Fruit fly (Drosophila melanogaster) whole organism, embryonic: ENCODE data around the gene eIF3h.
A peak's percentile ranks its signal among the peaks of the same experiment; 100 is the strongest.

Experiments used
- Atf-2 ChIP-seq: fragments of 200-800 bp; sonication (Bioruptor generic); optimal IDR thresholded peaks from 2 replicates; lab custom pipeline; 2016; ENCODE audit warnings: missing biosample characterization, missing genetic modification characterization
- Bteb2 ChIP-seq: fragments of 200-800 bp; sonication (Bioruptor generic); optimal IDR thresholded peaks from 2 replicates; lab custom pipeline; 2016; ENCODE audit warnings: missing biosample characterization, missing genetic modification characterization
- CG10431 ChIP-seq: fragments of 200-800 bp; sonication (Bioruptor generic); optimal IDR thresholded peaks from 3 replicates; lab custom pipeline; 2018; ENCODE audit warnings: missing biosample characterization, mild to moderate bottlenecking, missing genetic modification characterization
- CG11093 ChIP-seq: fragments of 200-800 bp; sonication (Bioruptor generic); IDR thresholded peaks from 3 replicates; pipeline ENCODE4 v1.3.6; 2022; ENCODE audit warnings: missing biosample characterization, missing genetic modification characterization
- CG12659 ChIP-seq: fragments of 200-800 bp; sonication (Bioruptor generic); optimal IDR thresholded peaks from 3 replicates; lab custom pipeline; 2017; ENCODE audit warnings: mild to moderate bottlenecking, missing biosample characterization, missing genetic modification reagents, missing genetic modification characterization
- CG13123 ChIP-seq: fragments of 200-800 bp; sonication (Bioruptor generic); optimal IDR thresholded peaks from 2 replicates; lab custom pipeline; 2016; ENCODE audit warnings: missing biosample characterization, missing genetic modification characterization
- CG14667 ChIP-seq: fragments of 200-800 bp; sonication (Bioruptor generic); IDR thresholded peaks from 2 replicates; pipeline ENCODE4 v1.3.6; 2022; ENCODE audit warnings: missing biosample characterization, missing genetic modification characterization
- CG15696 ChIP-seq: fragments of 200-800 bp; sonication (Bioruptor generic); optimal IDR thresholded peaks from 2 replicates; lab custom pipeline; 2019; ENCODE audit warnings: missing biosample characterization, mild to moderate bottlenecking, missing genetic modification characterization, moderate library complexity
- CG16813 ChIP-seq: fragments of 200-800 bp; sonication (Bioruptor generic); IDR thresholded peaks from 3 replicates; pipeline ENCODE4 v1.3.6; 2022; ENCODE audit warnings: missing biosample characterization, missing genetic modification characterization; ENCODE audit not compliant: partially characterized antibody
- CG2116 ChIP-seq: fragments of 200-800 bp; sonication (Bioruptor generic); optimal IDR thresholded peaks from 3 replicates; lab custom pipeline; 2018; ENCODE audit warnings: missing biosample characterization, mild to moderate bottlenecking, missing genetic modification characterization
- CG31388 ChIP-seq: fragments of 200-800 bp; sonication (Bioruptor generic); optimal IDR thresholded peaks from 2 replicates; lab custom pipeline; 2016; ENCODE audit warnings: missing biosample characterization, missing genetic modification characterization
- CG32772 ChIP-seq: fragments of 200-800 bp; sonication (Bioruptor generic); IDR thresholded peaks from 2 replicates; pipeline ENCODE4 v1.3.6; 2022; ENCODE audit warnings: missing biosample characterization, missing genetic modification characterization
- CG3281 ChIP-seq: fragments of 200-800 bp; sonication (Bioruptor generic); optimal IDR thresholded peaks from 3 replicates; lab custom pipeline; 2017; ENCODE audit warnings: missing biosample characterization, mild to moderate bottlenecking, missing genetic modification characterization
- CG33557 ChIP-seq: fragments of 200-800 bp; sonication (Bioruptor generic); optimal IDR thresholded peaks from 2 replicates; lab custom pipeline; 2019; ENCODE audit warnings: missing biosample characterization, mild to moderate bottlenecking, missing genetic modification characterization, moderate library complexity
- CG34422 ChIP-seq: fragments of 200-800 bp; sonication (Bioruptor generic); IDR thresholded peaks from 3 replicates; pipeline ENCODE4 v1.3.6; 2022; ENCODE audit warnings: missing biosample characterization, missing genetic modification characterization
- CG7987 ChIP-seq: fragments of 200-800 bp; sonication (Bioruptor generic); optimal IDR thresholded peaks from 2 replicates; lab custom pipeline; 2018; ENCODE audit warnings: missing biosample characterization, mild to moderate bottlenecking, missing genetic modification characterization, moderate library complexity
- CG8089 ChIP-seq: fragments of 200-800 bp; sonication (Bioruptor generic); optimal IDR thresholded peaks from 3 replicates; lab custom pipeline; 2016; ENCODE audit warnings: missing biosample characterization, missing genetic modification characterization
- CG8281 ChIP-seq: fragments of 200-800 bp; sonication (Bioruptor generic); optimal IDR thresholded peaks from 2 replicates; lab custom pipeline; 2018; ENCODE audit warnings: missing biosample characterization, mild to moderate bottlenecking, missing genetic modification characterization, moderate library complexity
- Dp ChIP-seq: fragments of 200-800 bp; sonication (Bioruptor generic); optimal IDR thresholded peaks from 2 replicates; lab custom pipeline; 2018; ENCODE audit warnings: missing biosample characterization, mild to moderate bottlenecking, missing genetic modification characterization, moderate library complexity
- ERR ChIP-seq: fragments of 200-800 bp; sonication (Bioruptor generic); optimal IDR thresholded peaks from 2 replicates; lab custom pipeline; 2016; ENCODE audit warnings: missing biosample characterization, missing genetic modification characterization
- Eip74EF ChIP-seq, 2 experiments: fragments of 200-800 bp in 1 of 2; fragments of >200 bp in 1 of 2; sonication (Bioruptor generic) in 1 of 2; optimal IDR thresholded peaks; 2 replicates each; lab custom pipeline; 2017 to 2019; ENCODE audit warnings: missing biosample characterization in 2 of 2, missing genetic modification characterization in 2 of 2, mild to moderate bottlenecking in 1 of 2, moderate library complexity in 1 of 2
- Hmx ChIP-seq: fragments of 200-800 bp; sonication (Bioruptor generic); optimal IDR thresholded peaks from 2 replicates; lab custom pipeline; 2016; ENCODE audit warnings: missing biosample characterization, missing genetic modification characterization
- Hr39 ChIP-seq: fragments of >200 bp; optimal IDR thresholded peaks from 2 replicates; lab custom pipeline; 2017
- MESR4 ChIP-seq: fragments of 200-800 bp; sonication (Bioruptor generic); optimal IDR thresholded peaks from 2 replicates; lab custom pipeline; 2018; ENCODE audit warnings: missing biosample characterization, mild to moderate bottlenecking, missing genetic modification characterization, moderate library complexity
- Mrtf ChIP-seq: fragments of 200-800 bp; sonication (Bioruptor generic); IDR thresholded peaks from 3 replicates; pipeline ENCODE4 v1.3.6; 2022; ENCODE audit warnings: missing biosample characterization, missing genetic modification characterization
- Neu2 ChIP-seq: fragments of 200-800 bp; sonication (Bioruptor generic); optimal IDR thresholded peaks from 3 replicates; lab custom pipeline; 2016; ENCODE audit warnings: missing biosample characterization, missing genetic modification characterization, borderline replicate concordance
- Nf-YB ChIP-seq: fragments of 200-800 bp; sonication (Bioruptor generic); optimal IDR thresholded peaks from 3 replicates; lab custom pipeline; 2019; ENCODE audit warnings: missing biosample characterization, mild to moderate bottlenecking, missing genetic modification characterization, moderate library complexity
- Optix ChIP-seq: fragments of 200-800 bp; sonication (Bioruptor generic); IDR thresholded peaks from 3 replicates; pipeline ENCODE4 v1.3.6; 2022; ENCODE audit warnings: missing biosample characterization, missing genetic modification characterization
- Rx ChIP-seq: fragments of 200-800 bp; sonication (Bioruptor generic); IDR thresholded peaks from 2 replicates; pipeline ENCODE4 v1.3.6; 2022; ENCODE audit warnings: missing biosample characterization, missing genetic modification characterization
- Spps ChIP-seq: fragments of 200-800 bp; sonication (Bioruptor generic); optimal IDR thresholded peaks from 2 replicates; lab custom pipeline; 2018; ENCODE audit warnings: missing biosample characterization, mild to moderate bottlenecking, missing genetic modification characterization
- TFAM ChIP-seq: fragments of 200-800 bp; sonication (Bioruptor generic); optimal IDR thresholded peaks from 2 replicates; lab custom pipeline; 2017; ENCODE audit warnings: missing biosample characterization, missing genetic modification characterization, inconsistent platforms
- bcd ChIP-seq: fragments of 200-800 bp; sonication (Bioruptor generic); optimal IDR thresholded peaks from 2 replicates; lab custom pipeline; 2017; ENCODE audit warnings: missing biosample characterization, mild to moderate bottlenecking, missing genetic modification characterization
- btn ChIP-seq: fragments of 200-800 bp; sonication (Bioruptor generic); optimal IDR thresholded peaks from 2 replicates; lab custom pipeline; 2016; ENCODE audit warnings: missing biosample characterization, missing genetic modification characterization
- cad ChIP-seq: fragments of >200 bp; optimal IDR thresholded peaks from 2 replicates; lab custom pipeline; 2017; ENCODE audit warnings: missing biosample characterization, missing genetic modification characterization
- caup ChIP-seq: fragments of 200-800 bp; sonication (Bioruptor generic); optimal IDR thresholded peaks from 3 replicates; lab custom pipeline; 2017; ENCODE audit warnings: missing biosample characterization, mild to moderate bottlenecking, missing genetic modification characterization, moderate library complexity; ENCODE audit not compliant: severe bottlenecking
- da ChIP-seq: fragments of 200-800 bp; sonication (Bioruptor generic); optimal IDR thresholded peaks from 2 replicates; lab custom pipeline; 2016; ENCODE audit warnings: missing biosample characterization, missing genetic modification characterization
- eve ChIP-seq, 2 experiments: fragments of >200 bp; optimal IDR thresholded peaks; 2 replicates each; lab custom pipeline; 2017; ENCODE audit warnings: missing biosample characterization in 2 of 2, missing genetic modification characterization in 2 of 2
- fd64A ChIP-seq: fragments of 200-800 bp; sonication (Bioruptor generic); optimal IDR thresholded peaks from 3 replicates; lab custom pipeline; 2018; ENCODE audit warnings: missing biosample characterization, mild to moderate bottlenecking, missing genetic modification characterization
- fd96Cb ChIP-seq: fragments of 200-800 bp; sonication (Bioruptor generic); optimal IDR thresholded peaks from 2 replicates; lab custom pipeline; 2018; ENCODE audit warnings: missing biosample characterization, mild to moderate bottlenecking, missing genetic modification characterization, moderate library complexity
- gsb ChIP-seq: fragments of 200-800 bp; sonication (Bioruptor generic); IDR thresholded peaks from 2 replicates; pipeline ENCODE4 v1.3.6; 2022; ENCODE audit warnings: missing biosample characterization, missing genetic modification characterization
- gt ChIP-seq: fragments of 200-800 bp; sonication (Bioruptor generic); IDR thresholded peaks from 2 replicates; pipeline ENCODE4 v1.3.6; 2022; ENCODE audit warnings: missing biosample characterization, missing genetic modification characterization
- h ChIP-seq: fragments of >200 bp; optimal IDR thresholded peaks from 2 replicates; lab custom pipeline; 2017
- hth ChIP-seq: fragments of >200 bp; optimal IDR thresholded peaks from 2 replicates; lab custom pipeline; 2017; ENCODE audit warnings: inconsistent platforms
- ind ChIP-seq: fragments of 200-800 bp; sonication (Bioruptor generic); optimal IDR thresholded peaks from 3 replicates; lab custom pipeline; 2016; ENCODE audit warnings: missing biosample characterization, missing genetic modification characterization
- oc ChIP-seq: fragments of 200-800 bp; sonication (Bioruptor generic); optimal IDR thresholded peaks from 2 replicates; lab custom pipeline; 2018; ENCODE audit warnings: missing biosample characterization, mild to moderate bottlenecking, missing genetic modification characterization, moderate library complexity
- odd ChIP-seq: fragments of 200-800 bp; sonication (Bioruptor generic); optimal IDR thresholded peaks from 2 replicates; lab custom pipeline; 2017; ENCODE audit warnings: missing biosample characterization, mild to moderate bottlenecking, missing genetic modification characterization
- pho ChIP-seq: fragments of 200-800 bp; sonication (Bioruptor generic); optimal IDR thresholded peaks from 2 replicates; lab custom pipeline; 2016; ENCODE audit warnings: missing biosample characterization, missing genetic modification characterization
- schlank ChIP-seq: fragments of 200-800 bp; sonication (Bioruptor generic); optimal IDR thresholded peaks from 2 replicates; lab custom pipeline; 2018; ENCODE audit warnings: missing biosample characterization, mild to moderate bottlenecking, missing genetic modification characterization
- sim ChIP-seq: fragments of 200-800 bp; sonication (Bioruptor generic); IDR thresholded peaks from 2 replicates; pipeline ENCODE4 v1.3.6; 2022; ENCODE audit warnings: missing biosample characterization, missing genetic modification characterization
- so ChIP-seq: fragments of 200-800 bp; sonication (Bioruptor generic); IDR thresholded peaks from 3 replicates; pipeline ENCODE4 v1.3.6; 2022; ENCODE audit warnings: missing biosample characterization, missing genetic modification characterization
- tll ChIP-seq, 2 experiments: fragments of 200-800 bp in 1 of 2; fragments of >200 bp in 1 of 2; sonication (Bioruptor generic) in 1 of 2; optimal IDR thresholded peaks; 2 replicates each; lab custom pipeline; 2017 to 2019; ENCODE audit warnings: missing biosample characterization in 2 of 2, missing genetic modification characterization in 2 of 2, mild to moderate bottlenecking in 1 of 2, moderate library complexity in 1 of 2

eIF3h gene

DNA sequence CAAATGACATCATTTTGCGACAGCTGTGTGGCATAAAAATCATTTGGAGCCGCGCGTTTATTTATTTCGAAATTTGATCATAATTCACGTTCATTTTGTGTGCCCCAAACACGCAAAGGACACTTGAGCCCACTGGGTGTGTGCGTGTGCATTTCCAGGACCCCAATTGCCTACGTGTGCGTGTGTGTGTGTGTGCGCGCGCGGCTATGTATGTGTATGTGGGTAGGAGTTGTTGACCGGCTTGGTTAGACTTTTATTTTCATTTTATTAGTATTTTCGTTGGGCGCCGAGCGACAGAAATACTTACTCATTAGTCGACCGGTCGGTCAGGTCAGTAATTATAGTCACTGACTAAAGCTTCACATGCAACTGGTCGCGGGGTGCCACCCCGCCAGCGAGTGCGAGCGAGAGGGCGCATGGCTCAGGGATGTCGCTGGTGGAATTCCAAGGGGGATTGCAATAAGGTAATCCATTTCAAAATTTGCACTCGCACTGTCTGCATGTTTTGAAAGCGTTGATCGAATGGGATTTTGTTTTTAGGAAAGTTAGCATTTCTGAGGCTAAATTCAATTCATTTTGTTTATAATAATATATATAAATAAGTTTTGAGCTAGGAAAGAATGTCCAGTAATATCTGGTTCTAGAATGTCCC, 9.3 kb downstream of the eIF3h start (continued):
- TF ChIP-seq h (lab: Kevin White, UChicago) = no peak
- no peak for TF ChIP-seq CG8089
- TF ChIP-seq ERR = no peak
- no peak for TF ChIP-seq gt (GFP tag; lab: Robert Waterston, UW)
- TF ChIP-seq CG8281 = no peak
- TF ChIP-seq Spps (tag; lab: Kevin White, UChicago) = no peak
- peak; percentile 63 for TF ChIP-seq ind (GFP tag; lab: Kevin White, UChicago)
- 0 out of 3 replicates have a peak, but pooled peaks have one; percentile 8 for TF ChIP-seq so (GFP tag; lab: Robert Waterston, UW)
- TF ChIP-seq Rx = 0 out of 2 replicates have a peak, but pooled peaks have one; percentile 32
- TF ChIP-seq pho (GFP tag; lab: Kevin White, UChicago) = peak; percentile 23
- TF ChIP-seq fd96Cb (tag; lab: Kevin White, UChicago) = peak; percentile 31
- TF ChIP-seq CG32772 (GFP tag; lab: Robert Waterston, UW) = 0 out of 2 replicates have a peak, but pooled peaks have one; percentile 14
- TF ChIP-seq Neu2 (GFP tag; lab: Kevin White, UChicago) = no peak
- no peak for TF ChIP-seq CG14667
- TF ChIP-seq da (GFP tag; lab: Kevin White, UChicago) = no peak
- no peak for TF ChIP-seq CG31388
- no peak for TF ChIP-seq MESR4 (GFP tag; lab: Kevin White, UChicago)
- TF ChIP-seq oc (tag; lab: Kevin White, UChicago) = no peak
- no peak for TF ChIP-seq eve (GFP tag; optimal IDR thresholded peaks at IDR 0.05; lab: Kevin White, UChicago)
- no peak for TF ChIP-seq CG13123 (GFP tag; lab: Kevin White, UChicago)
- TF ChIP-seq Nf-YB = no peak
- peak; percentile 40 for TF ChIP-seq CG3281 (GFP tag; lab: Kevin White, UChicago)
- TF ChIP-seq sim (GFP tag; lab: Robert Waterston, UW) = no peak; the same call in 1 of the 2 replicates
- TF ChIP-seq CG7987 (GFP tag; lab: Kevin White, UChicago) = no peak
- no peak for TF ChIP-seq odd
- TF ChIP-seq CG11093 = no peak
- TF ChIP-seq Dp = no peak
- no peak for TF ChIP-seq Eip74EF (GFP tag; optimal IDR thresholded peaks at IDR 0.05; lab: Kevin White, UChicago)
- no peak for TF ChIP-seq Bteb2 (GFP tag; lab: Kevin White, UChicago)
- peak; percentile 56; the same call in 1 of the 3 replicates for TF ChIP-seq CG34422 (GFP tag; lab: Robert Waterston, UW)
- TF ChIP-seq Mrtf (GFP tag; lab: Robert Waterston, UW) = no peak
- no peak for TF ChIP-seq cad (GFP tag; lab: Kevin White, UChicago)
- TF ChIP-seq CG15696 (tag; lab: Kevin White, UChicago) = no peak
- TF ChIP-seq Atf-2 (GFP tag; lab: Kevin White, UChicago) = no peak
- TF ChIP-seq hth (lab: Kevin White, UChicago) = no peak
- TF ChIP-seq fd64A = no peak
- peak; percentile 93 for TF ChIP-seq Hr39 (lab: Kevin White, UChicago)
- TF ChIP-seq Hmx = no peak
- peak; percentile 44 for TF ChIP-seq bcd (GFP tag; lab: Kevin White, UChicago)
- TF ChIP-seq TFAM (GFP tag; lab: Kevin White, UChicago) = no peak
- no peak for TF ChIP-seq CG12659 (GFP tag; lab: Kevin White, UChicago)
- no peak for TF ChIP-seq CG16813 (GFP tag; lab: Robert Waterston, UW)
- TF ChIP-seq Optix (GFP tag; lab: Robert Waterston, UW) = peak; percentile 44; the same call in 1 of the 3 replicates
- peak; percentile 6 for TF ChIP-seq schlank (tag; lab: Kevin White, UChicago)
- TF ChIP-seq CG2116 (GFP tag; lab: Kevin White, UChicago) = no peak
- TF ChIP-seq caup (GFP tag; lab: Kevin White, UChicago) = peak; percentile 9
- peak; percentile 50 for TF ChIP-seq gsb (GFP tag; lab: Robert Waterston, UW)
- TF ChIP-seq btn (GFP tag; lab: Kevin White, UChicago) = no peak
- TF ChIP-seq CG10431 (GFP tag; lab: Kevin White, UChicago) = no peak
- TF ChIP-seq CG33557 (GFP tag; lab: Kevin White, UChicago) = no peak
- no peak for TF ChIP-seq tll (GFP tag; optimal IDR thresholded peaks at IDR 0.05; lab: Kevin White, UChicago)
